Worm (Caenorhabditis elegans) whole organism, midembryonic: Measurements from ENCODE around the gene comt-3.

ENCODE experiments used
- T22C8.4 ChIP-seq: fragments of 200-800 bp; sonication (Bioruptor generic); IDR thresholded peaks from 2 replicates; pipeline ENCODE4 v1.3.6; 2022; ENCODE audit warnings: missing genetic modification characterization, missing compliant biosample characterization
- cog-1 ChIP-seq: sonication (generic microtip); optimal IDR thresholded peaks from 2 replicates; lab custom pipeline; 2016; ENCODE audit warnings: missing genetic modification characterization, missing compliant biosample characterization
- flt-1 ChIP-seq: fragments of 200-800 bp; sonication (Bioruptor generic); IDR thresholded peaks from 2 replicates; pipeline ENCODE4 v1.3.6; 2022; ENCODE audit warnings: missing genetic modification characterization, missing compliant biosample characterization
- klf-2 ChIP-seq: fragments of 200-800 bp; sonication (Bioruptor generic); conservative IDR thresholded peaks from 2 replicates; pipeline ENCODE4 v1.3.6; 2022; ENCODE audit warnings: missing genetic modification reagents, missing genetic modification characterization, missing compliant biosample characterization
- med-1 ChIP-seq: sonication (generic microtip); optimal IDR thresholded peaks from 2 replicates; lab custom pipeline; 2017; ENCODE audit warnings: missing genetic modification characterization, mild to moderate bottlenecking, missing compliant biosample characterization, antibody characterized with exemption, missing genetic modification reagents; ENCODE audit not compliant: insufficient read depth
- ref-1 ChIP-seq: fragments of 200-800 bp; sonication (Bioruptor generic); conservative IDR thresholded peaks from 2 replicates; pipeline ENCODE4 v1.3.6; 2022; ENCODE audit warnings: missing genetic modification reagents, missing genetic modification characterization, missing compliant biosample characterization
- tab-1 ChIP-seq: fragments of 200-800 bp; sonication (Bioruptor generic); IDR thresholded peaks from 2 replicates; pipeline ENCODE4 v1.3.6; 2022; ENCODE audit warnings: missing genetic modification characterization, missing compliant biosample characterization
- ztf-23 ChIP-seq: fragments of 200-800 bp; sonication (Bioruptor generic); IDR thresholded peaks from 2 replicates; pipeline ENCODE4 v1.3.6; 2022; ENCODE audit warnings: missing genetic modification reagents, missing genetic modification characterization, missing compliant biosample characterization
- ztf-29 ChIP-seq: fragments of 200-800 bp; sonication (Bioruptor generic); IDR thresholded peaks from 2 replicates; pipeline ENCODE4 v1.3.6; 2022; ENCODE audit warnings: missing genetic modification reagents, missing genetic modification characterization, missing compliant biosample characterization

comt-3 gene

ce11 chrV:2057324-2057723 is at the start of gene comt-3:
TSS of gene comt-3 (plus strand) at chrV:2057537.
- no peak for TF ChIP-seq ref-1 (GFP tag; lab: Robert Waterston, UW)
- TF ChIP-seq T22C8.4 (GFP tag; lab: Robert Waterston, UW): no peak
- no peak for TF ChIP-seq ztf-29
- TF ChIP-seq ztf-23: no peak
- TF ChIP-seq tab-1: no peak
- TF ChIP-seq med-1 (GFP tag; lab: Kevin White, UChicago): no peak
- TF ChIP-seq klf-2: no peak
- no peak for TF ChIP-seq cog-1 (tag; lab: Kevin White, UChicago)
- TF ChIP-seq flt-1 (GFP tag; lab: Robert Waterston, UW): no peak

- TF ChIP-seq cog-1 (tag; lab: Kevin White, UChicago) (no peak), ref-1 (GFP tag; lab: Robert Waterston, UW) (no peak)
Observed at ce11 chrV:2008412-2008811, 48.9 kb upstream of the comt-3 start.

- TF ChIP-seq tab-1 (no peak), ztf-29 (no peak), med-1 (GFP tag; lab: Kevin White, UChicago) (no peak), T22C8.4 (GFP tag; lab: Robert Waterston, UW) (no peak)
Observed at ce11 chrV:2011777-2012176, 45.6 kb upstream of the comt-3 start, which contains the start of gene F59A7.7. TSS of gene F59A7.7 (plus strand) at chrV:2012077.

- TF ChIP-seq tab-1 (no peak), med-1 (GFP tag; lab: Kevin White, UChicago) (no peak), cog-1 (tag; lab: Kevin White, UChicago) (no peak), ztf-23 (no peak), ztf-29 (no peak), klf-2 (no peak), T22C8.4 (GFP tag; lab: Robert Waterston, UW) (no peak), flt-1 (GFP tag; lab: Robert Waterston, UW) (no peak), ref-1 (GFP tag; lab: Robert Waterston, UW) (no peak)
Observed at ce11 chrV:2013824-2014223, 43.5 kb upstream of the comt-3 start, which contains the start of gene F59A7.11. TSS of gene F59A7.11 (minus strand) at chrV:2013924.

DNA sequence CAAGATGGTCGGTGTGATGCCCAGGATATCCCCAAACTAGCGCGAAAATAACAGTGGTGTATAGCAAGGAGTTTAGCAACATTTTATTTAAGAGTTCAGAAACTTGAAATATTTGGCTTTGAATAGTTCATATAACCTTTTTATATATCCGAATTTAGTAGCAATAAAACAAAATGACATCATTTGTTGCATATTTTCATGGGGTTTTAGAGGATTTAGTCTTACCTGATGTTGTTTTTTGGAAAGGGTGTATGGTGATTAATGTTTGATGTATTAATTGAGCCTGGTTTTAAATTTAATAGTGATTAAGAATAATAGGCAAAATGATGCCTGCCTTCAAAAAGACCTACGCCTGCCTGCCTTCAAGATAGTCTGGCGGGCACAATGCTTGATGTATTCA is 40.9 kb upstream of the comt-3 start, which contains the start of gene F59A7.2:
Gene F59A7.2, minus strand, starts transcription at position 101 of the 400 bp plus-strand sequence.
- TF ChIP-seq ref-1 (GFP tag; lab: Robert Waterston, UW): no peak
- no peak for TF ChIP-seq ztf-29
- no peak for TF ChIP-seq klf-2
- TF ChIP-seq cog-1 (tag; lab: Kevin White, UChicago): no peak
- TF ChIP-seq T22C8.4 (GFP tag; lab: Robert Waterston, UW): no peak
- no peak for TF ChIP-seq med-1 (GFP tag; lab: Kevin White, UChicago)
- no peak for TF ChIP-seq ztf-23
- no peak for TF ChIP-seq tab-1
- TF ChIP-seq flt-1 (GFP tag; lab: Robert Waterston, UW): no peak

DNA sequence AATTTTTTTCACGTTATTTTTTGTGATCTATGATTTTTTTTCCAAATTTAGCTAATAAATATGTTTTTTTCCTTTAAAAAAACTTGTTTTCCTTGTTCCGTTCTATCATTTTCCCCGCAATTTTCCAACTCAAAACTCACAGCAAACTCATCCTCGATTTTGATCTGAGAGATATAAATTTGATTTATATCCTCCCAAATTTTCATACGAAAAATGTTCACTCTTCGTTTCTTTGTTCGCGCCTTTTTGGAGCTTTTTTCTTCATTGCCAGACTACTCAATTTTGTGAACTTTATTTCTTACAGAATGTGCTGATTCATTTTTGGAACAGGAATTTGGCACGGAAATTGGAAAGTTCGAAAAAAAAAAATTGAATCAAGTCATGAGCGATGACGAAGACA is 38.6 kb upstream of the comt-3 start, which contains the start of gene F59A7.14:
Gene F59A7.14, plus strand, starts transcription at position 301 of the 400 bp plus-strand sequence.
- TF ChIP-seq klf-2 (no peak), ztf-23 (no peak), tab-1 (no peak), ref-1 (GFP tag; lab: Robert Waterston, UW) (no peak), med-1 (GFP tag; lab: Kevin White, UChicago) (no peak), cog-1 (tag; lab: Kevin White, UChicago) (no peak), T22C8.4 (GFP tag; lab: Robert Waterston, UW) (no peak), flt-1 (GFP tag; lab: Robert Waterston, UW) (no peak), ztf-29 (no peak)

- TF ChIP-seq tab-1: no peak
- TF ChIP-seq med-1 (GFP tag; lab: Kevin White, UChicago): no peak
- TF ChIP-seq flt-1 (GFP tag; lab: Robert Waterston, UW): no peak
- no peak for TF ChIP-seq cog-1 (tag; lab: Kevin White, UChicago)
- TF ChIP-seq T22C8.4 (GFP tag; lab: Robert Waterston, UW): no peak
- no peak for TF ChIP-seq ztf-29
- TF ChIP-seq ztf-23: no peak
- no peak for TF ChIP-seq klf-2
- TF ChIP-seq ref-1 (GFP tag; lab: Robert Waterston, UW): no peak
Observed at ce11 chrV:2021283-2021682, 36.1 kb upstream of the comt-3 start.

- TF ChIP-seq ref-1 (GFP tag; lab: Robert Waterston, UW) (no peak), flt-1 (GFP tag; lab: Robert Waterston, UW) (no peak)
Observed at ce11 chrV:2022374-2022773, 35.0 kb upstream of the comt-3 start, which contains the start of gene F59A7.5. TSS of gene F59A7.5 (plus strand) at chrV:2022674.

DNA sequence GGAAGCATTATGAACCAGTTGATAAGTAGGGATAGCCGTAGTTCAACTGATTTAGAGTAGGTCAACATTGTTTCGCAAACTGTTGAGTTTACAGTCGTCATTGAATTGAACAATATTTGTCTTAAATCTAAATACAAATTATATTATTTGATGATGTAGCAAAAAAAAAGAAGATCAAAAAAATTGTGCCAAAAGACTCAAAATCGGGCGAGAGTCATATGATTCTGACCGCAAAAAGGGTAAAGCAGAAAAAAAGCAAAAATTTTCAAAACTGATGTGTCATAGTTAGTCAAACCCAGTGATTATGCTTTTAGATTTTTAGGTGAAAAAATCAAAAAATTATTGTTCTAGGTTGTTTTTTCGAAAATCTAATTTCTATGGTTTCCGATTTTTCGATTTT is 29.6 kb upstream of the comt-3 start, which contains the start of gene srab-13:
Gene srab-13, minus strand, starts transcription at position 101 of the 400 bp plus-strand sequence.
- no peak for TF ChIP-seq cog-1 (tag; lab: Kevin White, UChicago)
- TF ChIP-seq ztf-29: no peak
- TF ChIP-seq med-1 (GFP tag; lab: Kevin White, UChicago): no peak
- TF ChIP-seq ref-1 (GFP tag; lab: Robert Waterston, UW): no peak
- no peak for TF ChIP-seq ztf-23
- no peak for TF ChIP-seq flt-1 (GFP tag; lab: Robert Waterston, UW)
- no peak for TF ChIP-seq klf-2
- TF ChIP-seq T22C8.4 (GFP tag; lab: Robert Waterston, UW): no peak
- TF ChIP-seq tab-1: no peak

DNA sequence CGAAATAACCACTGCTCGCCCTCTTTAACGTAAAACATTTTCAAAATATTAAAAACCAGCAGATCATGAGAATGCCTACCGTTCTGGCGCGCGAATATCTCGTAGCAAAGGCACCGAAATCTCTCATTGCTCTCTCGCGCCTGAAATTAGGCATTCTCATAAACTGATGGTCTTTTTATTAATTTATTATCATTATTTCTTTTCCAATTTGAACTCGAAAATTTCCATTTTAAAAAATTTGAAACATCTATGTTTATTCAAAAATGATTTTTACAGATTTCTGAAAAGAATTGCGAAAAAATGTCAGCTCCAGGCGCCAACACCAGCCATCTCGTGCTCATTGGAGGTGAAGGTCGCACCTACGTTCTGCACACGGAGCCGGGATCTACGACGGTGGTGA is 27.5 kb upstream of the comt-3 start, which contains the start of gene F59A7.12:
Gene F59A7.12, plus strand, starts transcription at position 301 of the 400 bp plus-strand sequence.
- TF ChIP-seq tab-1: no peak

DNA sequence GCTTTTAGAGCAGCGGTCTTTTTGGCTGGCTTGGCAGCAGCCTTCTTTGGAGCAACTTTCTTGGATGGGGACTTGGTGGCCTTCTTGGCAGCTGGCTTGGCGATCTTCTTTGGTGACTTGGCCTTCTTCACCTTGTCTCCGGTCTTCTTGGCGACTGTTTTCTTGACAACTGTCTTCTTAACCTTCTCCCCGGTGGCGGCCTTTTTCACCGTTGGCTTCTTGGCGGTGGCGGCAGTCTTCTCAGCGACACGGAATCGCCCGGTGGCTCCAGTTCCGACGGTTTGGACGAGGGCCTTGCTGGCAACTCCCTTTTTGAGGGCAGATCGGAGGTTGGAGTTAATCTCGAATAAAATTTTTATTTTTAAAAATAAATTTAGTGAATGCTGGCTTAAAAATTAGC is 26.7 kb upstream of the comt-3 start:
- TF ChIP-seq klf-2: no peak
- TF ChIP-seq ztf-23: no peak
- TF ChIP-seq med-1 (GFP tag; lab: Kevin White, UChicago): no peak
- no peak for TF ChIP-seq T22C8.4 (GFP tag; lab: Robert Waterston, UW)
- no peak for TF ChIP-seq flt-1 (GFP tag; lab: Robert Waterston, UW)
- no peak for TF ChIP-seq tab-1
- no peak for TF ChIP-seq ref-1 (GFP tag; lab: Robert Waterston, UW)
- no peak for TF ChIP-seq cog-1 (tag; lab: Kevin White, UChicago)
- no peak for TF ChIP-seq ztf-29
